Worm (Caenorhabditis elegans): ENCODE measurements around the gene sav-1.

Gene sav-1

DNA sequence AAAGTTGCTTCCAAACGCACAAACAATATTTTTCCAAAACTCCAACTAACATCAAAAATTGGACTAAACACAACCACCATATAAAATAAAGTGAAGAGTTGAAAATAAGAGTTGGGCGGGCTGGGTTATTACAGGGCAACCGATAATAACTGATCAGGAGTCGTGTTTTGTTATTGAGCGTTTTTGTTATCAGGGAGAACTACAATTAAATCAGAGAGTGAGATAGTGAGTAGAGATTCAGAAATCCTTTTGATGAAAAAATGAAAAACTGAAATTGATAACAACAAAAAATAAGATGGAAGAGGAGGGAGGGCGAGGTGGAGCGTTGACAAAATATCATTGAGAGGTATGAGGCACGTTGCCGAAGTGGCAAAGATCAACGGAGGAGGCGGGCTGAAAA, 33.5 kb upstream of the sav-1 start:
- TF ChIP-seq elt-2 (tag; optimal IDR thresholded peaks at IDR 0.05), result peak; percentile 28
- TF ChIP-seq pqm-1 (tag; optimal IDR thresholded peaks at IDR 0.05), result no peak

ce11 chrX:2319238-2319637, 32.2 kb upstream of the sav-1 start, which contains the start of gene aakg-4:
TSS of gene aakg-4 (minus strand) at chrX:2319338.
- TF ChIP-seq hlh-30 (tag; optimal IDR thresholded peaks at IDR 0.05; ENCODE audit: insufficient read depth), result no peak
- no peak for TF ChIP-seq pax-1 (tag; optimal IDR thresholded peaks at IDR 0.05)
- no peak for TF ChIP-seq ztf-16 (tag; optimal IDR thresholded peaks at IDR 0.05)
- TF ChIP-seq unc-42 (tag; optimal IDR thresholded peaks at IDR 0.05), result no peak
- no peak for TF ChIP-seq T23F11.4 (GFP tag; optimal IDR thresholded peaks at IDR 0.05)

DNA sequence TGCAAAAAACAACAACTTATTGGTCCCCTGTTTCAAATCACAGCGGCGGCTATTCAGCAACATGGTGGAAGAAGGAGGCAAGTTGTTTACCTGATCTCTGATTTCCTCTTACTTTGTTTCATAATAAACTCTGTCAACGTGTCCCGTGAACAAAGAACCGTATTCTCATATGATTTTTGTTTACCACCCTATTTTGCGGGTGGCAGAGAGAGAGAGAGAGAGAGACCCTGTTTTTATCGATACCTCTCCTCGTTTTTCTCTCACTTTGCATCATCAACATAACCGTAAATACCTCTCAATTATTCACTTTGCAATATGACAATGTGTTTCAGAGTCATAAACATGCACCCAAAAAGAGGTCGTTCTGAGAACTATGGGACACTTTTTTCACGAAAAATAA, 30.5 kb upstream of the sav-1 start:
- TF ChIP-seq lin-11 (tag; optimal IDR thresholded peaks at IDR 0.05), result no peak
- TF ChIP-seq nhr-11 (tag; optimal IDR thresholded peaks at IDR 0.05), result no peak
- TF ChIP-seq ceh-14 (tag; optimal IDR thresholded peaks at IDR 0.05), result no peak
- no peak for TF ChIP-seq elt-2 (tag; optimal IDR thresholded peaks at IDR 0.05)
- no peak for TF ChIP-seq unc-55 (GFP tag; optimal IDR thresholded peaks at IDR 0.05)
- no peak for TF ChIP-seq ets-4 (tag; optimal IDR thresholded peaks at IDR 0.05)
- TF ChIP-seq fkh-6 (tag; optimal IDR thresholded peaks at IDR 0.05), result no peak
- TF ChIP-seq ceh-24 (tag; optimal IDR thresholded peaks at IDR 0.05), result no peak
- TF ChIP-seq ama-1 (optimal IDR thresholded peaks at IDR 0.05), result no peak
- no peak for TF ChIP-seq rnt-1 (tag; optimal IDR thresholded peaks at IDR 0.05)

DNA sequence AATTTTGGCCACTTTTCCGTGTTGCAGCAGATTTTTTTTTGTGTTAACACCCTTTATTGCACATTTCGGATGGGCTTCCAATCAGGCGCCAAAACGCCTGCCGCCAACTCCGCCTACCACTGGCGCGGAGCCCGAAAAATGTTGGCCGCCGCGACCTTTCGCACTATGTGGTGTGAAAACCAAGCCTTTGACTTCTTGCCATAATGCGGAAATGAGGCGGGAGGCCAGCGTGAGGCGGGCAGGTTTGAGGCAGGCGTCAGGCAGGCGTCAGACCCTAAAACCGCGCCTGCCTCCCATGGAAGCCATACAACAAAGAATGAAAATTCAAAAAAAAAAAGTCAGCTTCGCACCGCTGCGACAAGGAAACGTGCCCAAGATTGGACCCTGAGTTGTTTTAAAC, 29.9 kb upstream of the sav-1 start:
- TF ChIP-seq pat-9 (tag; optimal IDR thresholded peaks at IDR 0.05), result no peak
- no peak for TF ChIP-seq C08G9.2 (tag; optimal IDR thresholded peaks at IDR 0.05)
- no peak for TF ChIP-seq madf-2 (tag; optimal IDR thresholded peaks at IDR 0.05)
- TF ChIP-seq lim-6 (tag; optimal IDR thresholded peaks at IDR 0.05), result no peak

- TF ChIP-seq hlh-30 (tag; optimal IDR thresholded peaks at IDR 0.05; ENCODE audit: insufficient read depth), result peak; percentile 51
- no peak for TF ChIP-seq madf-2 (tag; optimal IDR thresholded peaks at IDR 0.05)
- no peak for TF ChIP-seq dve-1 (tag; optimal IDR thresholded peaks at IDR 0.05)
- no peak for TF ChIP-seq ceh-31 (tag; optimal IDR thresholded peaks at IDR 0.05)
- TF ChIP-seq C08G9.2 (tag; optimal IDR thresholded peaks at IDR 0.05), result no peak
- no peak for TF ChIP-seq elt-4 (tag; optimal IDR thresholded peaks at IDR 0.05)
Measured at ce11 chrX:2316205-2316604, 29.2 kb upstream of the sav-1 start.

DNA sequence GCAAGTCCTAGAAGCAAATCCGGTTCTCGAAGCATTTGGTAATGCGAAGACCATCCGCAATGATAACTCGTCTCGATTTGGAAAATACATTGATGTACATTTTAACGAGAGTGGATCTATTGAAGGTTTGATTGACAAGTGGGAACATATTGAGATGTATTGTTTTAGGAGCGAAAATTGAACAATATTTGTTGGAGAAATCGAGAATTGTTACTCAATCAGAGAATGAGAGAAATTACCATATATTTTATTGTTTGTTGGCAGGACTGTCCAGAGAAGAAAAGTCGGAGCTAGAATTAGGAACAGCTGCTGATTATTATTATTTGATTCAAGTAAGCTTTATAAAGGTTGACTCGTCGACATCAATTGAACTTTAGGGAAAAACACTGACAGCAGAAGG, 17.5 kb upstream of the sav-1 start:
- TF ChIP-seq ceh-19 (GFP tag; optimal IDR thresholded peaks at IDR 0.05), result no peak
- TF ChIP-seq hlh-30 (tag; optimal IDR thresholded peaks at IDR 0.05; ENCODE audit: insufficient read depth), result no peak
- no peak for TF ChIP-seq pha-2 (tag; optimal IDR thresholded peaks at IDR 0.05)
- TF ChIP-seq K02D7.2 (tag; optimal IDR thresholded peaks at IDR 0.05), result no peak
- TF ChIP-seq ceh-18 (tag; optimal IDR thresholded peaks at IDR 0.05), result no peak
- no peak for TF ChIP-seq ztf-16 (tag; optimal IDR thresholded peaks at IDR 0.05)
- TF ChIP-seq fkh-10 (GFP tag; optimal IDR thresholded peaks at IDR 0.05), result no peak
- TF ChIP-seq ttx-3 (tag; optimal IDR thresholded peaks at IDR 0.05), result no peak
- no peak for TF ChIP-seq rnt-1 (tag; optimal IDR thresholded peaks at IDR 0.05)
- no peak for TF ChIP-seq hlh-8 (tag; optimal IDR thresholded peaks at IDR 0.05)
- TF ChIP-seq lim-6 (tag; optimal IDR thresholded peaks at IDR 0.05), result no peak

DNA sequence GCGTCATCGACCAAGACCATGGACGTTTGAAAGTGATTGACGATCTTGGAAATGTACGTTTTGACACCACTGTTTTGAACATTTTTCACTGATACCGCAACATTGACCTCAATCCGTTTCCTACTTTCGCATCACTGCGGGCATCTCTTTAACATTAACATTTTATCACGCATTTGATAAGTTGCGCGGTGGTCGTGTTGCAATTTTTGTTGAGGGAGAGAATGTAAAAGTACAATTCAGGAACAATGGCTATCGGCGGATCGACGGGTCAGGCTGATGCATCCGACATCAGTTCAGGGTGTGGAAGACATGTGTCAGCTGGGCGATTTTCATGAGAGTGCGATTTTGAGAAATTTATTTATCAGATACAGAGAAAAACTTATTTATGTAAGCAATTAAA, 16.3 kb upstream of the sav-1 start:
- TF ChIP-seq fax-1 (tag; optimal IDR thresholded peaks at IDR 0.05) (no peak), pax-1 (tag; optimal IDR thresholded peaks at IDR 0.05) (no peak), pros-1 (tag; optimal IDR thresholded peaks at IDR 0.05) (no peak), F13H6.1 (tag; optimal IDR thresholded peaks at IDR 0.05) (no peak), ahr-1 (tag; optimal IDR thresholded peaks at IDR 0.05) (no peak), ztf-16 (tag; optimal IDR thresholded peaks at IDR 0.05) (no peak), sdc-2 (tag; optimal IDR thresholded peaks at IDR 0.05) (no peak), zip-5 (tag; optimal IDR thresholded peaks at IDR 0.05) (no peak), sox-4 (tag; optimal IDR thresholded peaks at IDR 0.05) (no peak), unc-86 (tag; optimal IDR thresholded peaks at IDR 0.05) (no peak), ceh-45 (GFP tag; IDR thresholded peaks at IDR 0.05) (no peak), T23F11.4 (GFP tag; optimal IDR thresholded peaks at IDR 0.05) (no peak), pat-9 (tag; optimal IDR thresholded peaks at IDR 0.05) (no peak), hlh-13 (GFP tag; optimal IDR thresholded peaks at IDR 0.05) (no peak)

All from whole organism, late embryonic.